Worm (Caenorhabditis elegans): ENCODE data around the gene nhr-196.

ce11 chrV:15721431-15721830 is 35.9 kb downstream of the nhr-196 start:
- TF ChIP-seq B0019.2 (GFP tag; conservative IDR thresholded peaks at IDR 0.05), result no peak
- no peak for TF ChIP-seq akir-1 (GFP tag; optimal IDR thresholded peaks at IDR 0.05)
- no peak for TF ChIP-seq egrh-3 (GFP tag; IDR thresholded peaks at IDR 0.05)
- TF ChIP-seq nfya-1 (tag; optimal IDR thresholded peaks at IDR 0.05; ENCODE audit: borderline replicate concordance, insufficient read depth), result no peak
- no peak for TF ChIP-seq ztf-26 (tag; optimal IDR thresholded peaks at IDR 0.05)
- TF ChIP-seq dpl-1 (GFP tag; optimal IDR thresholded peaks at IDR 0.05), result no peak
